Fruit fly (Drosophila melanogaster): Measurements from ENCODE around the gene CG44325.

CG44325 gene

DNA sequence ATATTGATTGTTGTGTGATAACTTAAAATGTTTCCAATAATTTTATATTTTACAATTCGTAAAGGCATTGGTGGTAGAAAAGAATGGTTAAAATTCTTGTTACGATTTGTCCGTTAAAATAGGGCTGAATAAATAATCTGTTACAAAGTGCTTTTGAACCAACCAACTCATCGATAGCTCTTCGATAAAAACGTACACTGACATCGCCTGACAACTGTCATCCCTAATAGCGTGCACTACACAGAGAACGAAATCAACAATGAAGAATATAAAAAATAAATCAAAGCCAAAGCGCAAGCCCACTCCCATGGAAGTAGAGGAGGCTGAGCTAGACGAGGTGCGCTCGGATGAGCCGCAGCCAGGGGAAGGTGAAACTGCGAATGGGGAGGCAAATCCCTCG lies 7.4 kb upstream of the CG44325 start, which contains the start of gene CG32708 (continued):
- TF ChIP-seq gro (GFP tag; optimal IDR thresholded peaks at IDR 0.05) (peak; percentile 16), CG12744 (GFP tag; optimal IDR thresholded peaks at IDR 0.05) (no peak), Dip2 (GFP tag; IDR thresholded peaks at IDR 0.05) (no peak), ken (GFP tag; IDR thresholded peaks at IDR 0.05) (no peak), gcm2 (GFP tag; optimal IDR thresholded peaks at IDR 0.05) (no peak), fd3F (GFP tag; optimal IDR thresholded peaks at IDR 0.05) (no peak), croc (GFP tag; conservative IDR thresholded peaks at IDR 0.05) (no peak), CG32532 (GFP tag; IDR thresholded peaks at IDR 0.05) (no peak), CG11504 (tag; optimal IDR thresholded peaks at IDR 0.05) (no peak), Six4 (GFP tag; optimal IDR thresholded peaks at IDR 0.05) (no peak), sd (tag; optimal IDR thresholded peaks at IDR 0.05) (no peak), lbe (GFP tag; optimal IDR thresholded peaks at IDR 0.05) (no peak), H2.0 (GFP tag; IDR thresholded peaks at IDR 0.05) (no peak), pan (optimal IDR thresholded peaks at IDR 0.05) (no peak), pan (GFP tag; optimal IDR thresholded peaks at IDR 0.05 in 1 of 2, IDR thresholded peaks at IDR 0.05 in 1 of 2) (no peak), CG14860 (GFP tag; IDR thresholded peaks at IDR 0.05; ENCODE audit: partially characterized antibody) (peak; percentile 48; the same call in 2 of the 3 replicates), PHDP (tag; optimal IDR thresholded peaks at IDR 0.05) (no peak), hth (optimal IDR thresholded peaks at IDR 0.05) (no peak), insv (GFP tag; optimal IDR thresholded peaks at IDR 0.05) (no peak), gem (tag; optimal IDR thresholded peaks at IDR 0.05) (no peak), CG8281 (tag; optimal IDR thresholded peaks at IDR 0.05) (no peak), al (GFP tag; IDR thresholded peaks at IDR 0.05) (no peak), Atf6 (GFP tag; IDR thresholded peaks at IDR 0.05) (no peak), Hsf (GFP tag; optimal IDR thresholded peaks at IDR 0.05) (no peak), CG11085 (GFP tag; IDR thresholded peaks at IDR 0.05) (no peak), so (GFP tag; IDR thresholded peaks at IDR 0.05) (no peak), toy (GFP tag; IDR thresholded peaks at IDR 0.05) (no peak), pfk (GFP tag; optimal IDR thresholded peaks at IDR 0.05) (no peak), Nf-YA (GFP tag; IDR thresholded peaks at IDR 0.05) (no peak), CG2712 (tag; optimal IDR thresholded peaks at IDR 0.05) (peak; percentile 4), CG11398 (GFP tag; optimal IDR thresholded peaks at IDR 0.05) (no peak), CG9609 (GFP tag; optimal IDR thresholded peaks at IDR 0.05) (no peak), ab (GFP tag; optimal IDR thresholded peaks at IDR 0.05) (no peak), dan (GFP tag; IDR thresholded peaks at IDR 0.05) (no peak), CG32772 (GFP tag; IDR thresholded peaks at IDR 0.05) (no peak), sens (GFP tag) (peak; percentile 80), CG2120 (GFP tag; optimal IDR thresholded peaks at IDR 0.05) (no peak), CG4424 (GFP tag; optimal IDR thresholded peaks at IDR 0.05) (no peak), Ets97D (GFP tag; optimal IDR thresholded peaks at IDR 0.05) (no peak), mirr (GFP tag; optimal IDR thresholded peaks at IDR 0.05) (no peak), CG4404 (GFP tag; IDR thresholded peaks at IDR 0.05) (no peak), CG12104 (GFP tag; optimal IDR thresholded peaks at IDR 0.05) (no peak), NC2β (GFP tag; optimal IDR thresholded peaks at IDR 0.05) (no peak), CG8290 (GFP tag; optimal IDR thresholded peaks at IDR 0.05) (no peak), CG8290 (tag; optimal IDR thresholded peaks at IDR 0.05) (no peak), ems (GFP tag; optimal IDR thresholded peaks at IDR 0.05) (no peak), CG10147 (GFP tag; optimal IDR thresholded peaks at IDR 0.05) (no peak), Usf (GFP tag; optimal IDR thresholded peaks at IDR 0.05) (no peak), Mad (GFP tag; optimal IDR thresholded peaks at IDR 0.05) (no peak), Tbp (GFP tag; optimal IDR thresholded peaks at IDR 0.05) (no peak), corto (GFP tag; optimal IDR thresholded peaks at IDR 0.05) (no peak), unc-4 (GFP tag; IDR thresholded peaks at IDR 0.05; ENCODE audit: partially characterized antibody) (peak; percentile 79), CG11695 (GFP tag; IDR thresholded peaks at IDR 0.05) (no peak), CoRest (tag; optimal IDR thresholded peaks at IDR 0.05) (no peak), sr (GFP tag; IDR thresholded peaks at IDR 0.05) (no peak)

Measured in whole organism, embryonic.